Fruit fly (Drosophila melanogaster): ENCODE measurements around the gene CG3568.

The CG3568 gene

DNA sequence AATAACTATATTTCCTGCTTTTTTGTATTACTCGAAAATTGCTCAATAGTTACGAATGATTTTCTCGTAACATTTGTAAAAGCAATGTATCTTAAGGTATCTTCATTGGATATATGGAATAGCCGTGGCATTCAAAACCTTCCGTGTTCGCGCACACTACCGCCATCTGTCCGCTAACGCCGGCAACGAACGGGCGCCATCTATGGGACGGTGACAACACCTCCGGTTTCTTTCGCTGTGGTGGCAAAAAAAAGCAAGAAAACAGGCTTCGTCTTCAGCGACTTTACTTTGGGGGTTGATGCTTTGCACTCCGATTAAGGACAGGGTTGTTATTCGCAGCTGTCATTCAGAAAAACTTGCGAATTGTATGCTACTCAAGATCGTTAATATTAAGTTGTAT is 35.3 kb upstream of the CG3568 start (continued):
- TF ChIP-seq CG5953 (GFP tag; IDR thresholded peaks at IDR 0.05) (peak; percentile 70), so (GFP tag; IDR thresholded peaks at IDR 0.05) (0 out of 3 replicates have a peak, but pooled peaks have one; percentile 43), CG14965 (GFP tag; optimal IDR thresholded peaks at IDR 0.05; ENCODE audit: borderline replicate concordance) (peak; percentile 97), onecut (GFP tag; IDR thresholded peaks at IDR 0.05) (peak; percentile 86), danr (GFP tag; IDR thresholded peaks at IDR 0.05) (0 out of 2 replicates have a peak, but pooled peaks have one; percentile 5), Oli (tag; optimal IDR thresholded peaks at IDR 0.05) (peak; percentile 46), CG8478 (optimal IDR thresholded peaks at IDR 0.05) (no peak), ERR (GFP tag; optimal IDR thresholded peaks at IDR 0.05) (no peak), CG7987 (GFP tag; optimal IDR thresholded peaks at IDR 0.05) (peak; percentile 37), her (GFP tag; optimal IDR thresholded peaks at IDR 0.05) (peak; percentile 10), CG31365 (tag; optimal IDR thresholded peaks at IDR 0.05) (no peak), Atf3 (GFP tag; optimal IDR thresholded peaks at IDR 0.05) (peak; percentile 54), Asciz (GFP tag; optimal IDR thresholded peaks at IDR 0.05) (peak; percentile 17), CG11398 (GFP tag; optimal IDR thresholded peaks at IDR 0.05) (no peak), ATbp (GFP tag; optimal IDR thresholded peaks at IDR 0.05) (peak; percentile 64), CG1233 (GFP tag; optimal IDR thresholded peaks at IDR 0.05) (peak; percentile 40), HLHmδ (GFP tag; optimal IDR thresholded peaks at IDR 0.05) (peak; percentile 85), CG10462 (GFP tag; optimal IDR thresholded peaks at IDR 0.05) (no peak), CG1529 (GFP tag; optimal IDR thresholded peaks at IDR 0.05) (peak; percentile 60), Bteb2 (GFP tag; optimal IDR thresholded peaks at IDR 0.05) (no peak), CG15601 (tag; optimal IDR thresholded peaks at IDR 0.05) (peak; percentile 38), sqz (GFP tag; optimal IDR thresholded peaks at IDR 0.05) (peak; percentile 89), Awh (GFP tag; IDR thresholded peaks at IDR 0.05) (peak; percentile 77), CG11456 (GFP tag; IDR thresholded peaks at IDR 0.05) (peak; percentile 83; the same call in 2 of the 3 replicates), az2 (GFP tag; optimal IDR thresholded peaks at IDR 0.05) (peak; percentile 73), CG15696 (tag; optimal IDR thresholded peaks at IDR 0.05) (peak; percentile 45), CG6272 (GFP tag; IDR thresholded peaks at IDR 0.05) (no peak), CG3065 (GFP tag; optimal IDR thresholded peaks at IDR 0.05) (peak; percentile 23), Adf1 (GFP tag; IDR thresholded peaks at IDR 0.05) (no peak), al (GFP tag; IDR thresholded peaks at IDR 0.05) (no peak), CG10979 (tag; optimal IDR thresholded peaks at IDR 0.05) (peak; percentile 46), stwl (tag; optimal IDR thresholded peaks at IDR 0.05) (peak; percentile 30), CG10267 (tag; optimal IDR thresholded peaks at IDR 0.05) (peak; percentile 13), pb (GFP tag; optimal IDR thresholded peaks at IDR 0.05) (peak; percentile 47), chinmo (GFP tag; IDR thresholded peaks at IDR 0.05; ENCODE audit: partially characterized antibody) (no peak), CG17186 (GFP tag; optimal IDR thresholded peaks at IDR 0.05) (no peak), ken (GFP tag; IDR thresholded peaks at IDR 0.05) (peak; percentile 77), Aef1 (GFP tag; IDR thresholded peaks at IDR 0.05) (no peak), ems (GFP tag; optimal IDR thresholded peaks at IDR 0.05) (no peak), sima (GFP tag; optimal IDR thresholded peaks at IDR 0.05) (no peak), YL-1 (GFP tag; optimal IDR thresholded peaks at IDR 0.05) (no peak), wek (GFP tag; optimal IDR thresholded peaks at IDR 0.05) (peak; percentile 77), Fer1 (GFP tag; optimal IDR thresholded peaks at IDR 0.05) (no peak), br (optimal IDR thresholded peaks at IDR 0.05) (no peak), kni (GFP tag; optimal IDR thresholded peaks at IDR 0.05) (peak; percentile 13), Dp (GFP tag; optimal IDR thresholded peaks at IDR 0.05) (peak; percentile 17), zfh2 (GFP tag; optimal IDR thresholded peaks at IDR 0.05) (no peak), CG4328 (GFP tag; optimal IDR thresholded peaks at IDR 0.05) (no peak), CG7839 (tag; optimal IDR thresholded peaks at IDR 0.05) (peak; percentile 53), CG2120 (GFP tag; optimal IDR thresholded peaks at IDR 0.05) (no peak), fu2 (GFP tag; optimal IDR thresholded peaks at IDR 0.05) (no peak), CG1832 (GFP tag; optimal IDR thresholded peaks at IDR 0.05) (no peak)
